Fruit fly (Drosophila melanogaster) whole organism, embryonic: Measurements from ENCODE around the gene AspRS-m.

Source experiments
- Aef1 ChIP-seq: fragments of 200-800 bp; sonication (Bioruptor generic); IDR thresholded peaks from 3 replicates; pipeline ENCODE4 v1.3.6; 2022; ENCODE audit warnings: missing biosample characterization, missing genetic modification characterization
- Atf-2 ChIP-seq: fragments of 200-800 bp; sonication (Bioruptor generic); optimal IDR thresholded peaks from 2 replicates; lab custom pipeline; 2016; ENCODE audit warnings: missing biosample characterization, missing genetic modification characterization
- Blimp-1 ChIP-seq: fragments of 200-800 bp; sonication (Bioruptor generic); optimal IDR thresholded peaks from 3 replicates; lab custom pipeline; 2018; ENCODE audit warnings: missing biosample characterization, missing genetic modification characterization, mild to moderate bottlenecking, moderate library complexity, missing genetic modification reagents
- CG10979 ChIP-seq: fragments of 200-800 bp; sonication (Bioruptor generic); optimal IDR thresholded peaks from 2 replicates; lab custom pipeline; 2018; ENCODE audit warnings: missing biosample characterization, mild to moderate bottlenecking, missing genetic modification characterization, moderate library complexity
- CG11093 ChIP-seq: fragments of 200-800 bp; sonication (Bioruptor generic); IDR thresholded peaks from 3 replicates; pipeline ENCODE4 v1.3.6; 2022; ENCODE audit warnings: missing biosample characterization, missing genetic modification characterization
- CG11696 ChIP-seq: fragments of 200-800 bp; sonication (Bioruptor generic); IDR thresholded peaks from 2 replicates; pipeline ENCODE4 v1.3.6; 2022; ENCODE audit warnings: missing biosample characterization, missing genetic modification characterization
- CG12769 ChIP-seq: fragments of 200-800 bp; sonication (Bioruptor generic); optimal IDR thresholded peaks from 2 replicates; lab custom pipeline; 2019; ENCODE audit warnings: missing biosample characterization, mild to moderate bottlenecking, missing genetic modification characterization, moderate library complexity
- CG1603 ChIP-seq: fragments of 200-800 bp; sonication (Bioruptor generic); optimal IDR thresholded peaks from 2 replicates; lab custom pipeline; 2019; ENCODE audit warnings: missing biosample characterization, mild to moderate bottlenecking, missing genetic modification characterization, moderate library complexity
- CG2199 ChIP-seq: fragments of 200-800 bp; sonication (Bioruptor generic); IDR thresholded peaks from 3 replicates; pipeline ENCODE4 v1.3.6; 2022; ENCODE audit warnings: missing biosample characterization, missing genetic modification characterization
- CG30020 ChIP-seq: fragments of 200-800 bp; optimal IDR thresholded peaks from 2 replicates; lab custom pipeline; 2019; ENCODE audit warnings: missing biosample characterization, mild to moderate bottlenecking, missing genetic modification characterization, moderate library complexity
- CG43689 ChIP-seq: fragments of 200-800 bp; sonication (Bioruptor generic); IDR thresholded peaks from 2 replicates; pipeline ENCODE4 v1.3.6; 2022; ENCODE audit warnings: missing biosample characterization, missing genetic modification characterization
- CG6654 ChIP-seq: fragments of 200-800 bp; sonication (Bioruptor generic); optimal IDR thresholded peaks from 2 replicates; lab custom pipeline; 2017; ENCODE audit warnings: missing biosample characterization, mild to moderate bottlenecking, missing genetic modification characterization
- CG8290 ChIP-seq, 3 experiments: fragments of 200-800 bp; sonication (Bioruptor generic); optimal IDR thresholded peaks; 2 replicates each; lab custom pipeline; 2016 to 2019; ENCODE audit warnings: missing biosample characterization in 3 of 3, missing genetic modification characterization in 3 of 3, mild to moderate bottlenecking in 2 of 3, moderate library complexity in 1 of 3
- CG9876 ChIP-seq: fragments of 200-800 bp; sonication (Bioruptor generic); optimal IDR thresholded peaks from 2 replicates; lab custom pipeline; 2016; ENCODE audit warnings: missing biosample characterization, missing genetic modification characterization
- CHES-1-like ChIP-seq: fragments of 200-800 bp; sonication (Bioruptor generic); optimal IDR thresholded peaks from 2 replicates; lab custom pipeline; 2016; ENCODE audit warnings: missing biosample characterization, missing genetic modification characterization
- CrebB ChIP-seq: fragments of 200-800 bp; sonication (Bioruptor generic); optimal IDR thresholded peaks from 3 replicates; lab custom pipeline; 2018; ENCODE audit warnings: missing biosample characterization, mild to moderate bottlenecking, missing genetic modification characterization
- Dfd ChIP-seq, 2 experiments: fragments of >200 bp; optimal IDR thresholded peaks; 2 replicates each; lab custom pipeline; 2017; ENCODE audit warnings: missing biosample characterization in 2 of 2, missing genetic modification characterization in 2 of 2
- Doc3 ChIP-seq: fragments of 200-800 bp; sonication (Bioruptor generic); IDR thresholded peaks from 3 replicates; pipeline ENCODE4 v1.3.6; 2022; ENCODE audit warnings: missing biosample characterization, missing genetic modification characterization; ENCODE audit not compliant: partially characterized antibody
- ERR ChIP-seq: fragments of 200-800 bp; sonication (Bioruptor generic); optimal IDR thresholded peaks from 2 replicates; lab custom pipeline; 2016; ENCODE audit warnings: missing biosample characterization, missing genetic modification characterization
- Fer3 ChIP-seq: fragments of 200-800 bp; sonication (Bioruptor generic); optimal IDR thresholded peaks from 2 replicates; lab custom pipeline; 2018; ENCODE audit warnings: missing biosample characterization, mild to moderate bottlenecking, missing genetic modification characterization, moderate library complexity
- HLH3B ChIP-seq: fragments of 200-800 bp; sonication (Bioruptor generic); IDR thresholded peaks from 2 replicates; pipeline ENCODE4 v1.3.6; 2022; ENCODE audit warnings: missing biosample characterization, missing genetic modification characterization
- Hand ChIP-seq: fragments of 200-800 bp; sonication (Bioruptor generic); optimal IDR thresholded peaks from 2 replicates; lab custom pipeline; 2017; ENCODE audit warnings: mild to moderate bottlenecking, missing biosample characterization, missing genetic modification reagents, missing genetic modification characterization
- Hr78 ChIP-seq, 2 experiments: fragments of 200-800 bp in 1 of 2; fragments of >200 bp in 1 of 2; sonication (Bioruptor generic) in 1 of 2; optimal IDR thresholded peaks; 2 replicates each; lab custom pipeline; 2017 to 2019; ENCODE audit warnings: missing biosample characterization in 2 of 2, missing genetic modification characterization in 2 of 2, mild to moderate bottlenecking in 1 of 2, moderate library complexity in 1 of 2
- Kr ChIP-seq: fragments of 200-800 bp; sonication (Bioruptor generic); optimal IDR thresholded peaks from 2 replicates; lab custom pipeline; 2017; ENCODE audit warnings: missing biosample characterization, mild to moderate bottlenecking, missing genetic modification characterization
- Rfx ChIP-seq: fragments of 200-800 bp; sonication (Bioruptor generic); IDR thresholded peaks from 2 replicates; pipeline ENCODE4 v1.3.6; 2022; ENCODE audit warnings: missing biosample characterization, missing genetic modification characterization
- Trl ChIP-seq, 3 experiments: fragments of >200 bp in 2 of 3; fragments of 200-800 bp in 1 of 3; sonication (Bioruptor generic) in 1 of 3; optimal IDR thresholded peaks; 2 replicates in 1 of 3; 3 replicates in 2 of 3; lab custom pipeline; 2016 to 2017; ENCODE audit warnings: missing biosample characterization in 1 of 3, missing genetic modification characterization in 1 of 3
- bsh ChIP-seq, 2 experiments: fragments of 200-800 bp; sonication (Bioruptor generic); optimal IDR thresholded peaks; 2 replicates each; lab custom pipeline; 2017 to 2018; ENCODE audit warnings: mild to moderate bottlenecking in 2 of 2, missing biosample characterization in 2 of 2, missing genetic modification characterization in 2 of 2, moderate library complexity in 1 of 2
- btn ChIP-seq: fragments of 200-800 bp; sonication (Bioruptor generic); optimal IDR thresholded peaks from 2 replicates; lab custom pipeline; 2016; ENCODE audit warnings: missing biosample characterization, missing genetic modification characterization
- danr ChIP-seq: fragments of 200-800 bp; sonication (Bioruptor generic); IDR thresholded peaks from 2 replicates; pipeline ENCODE4 v1.3.6; 2022; ENCODE audit warnings: missing biosample characterization, missing genetic modification characterization
- ems ChIP-seq: fragments of 200-800 bp; sonication (Bioruptor generic); optimal IDR thresholded peaks from 3 replicates; lab custom pipeline; 2016; ENCODE audit warnings: missing biosample characterization, missing genetic modification characterization
- fd96Cb ChIP-seq: fragments of 200-800 bp; sonication (Bioruptor generic); optimal IDR thresholded peaks from 2 replicates; lab custom pipeline; 2018; ENCODE audit warnings: missing biosample characterization, mild to moderate bottlenecking, missing genetic modification characterization, moderate library complexity
- gcm2 ChIP-seq: fragments of 200-800 bp; sonication (Bioruptor generic); optimal IDR thresholded peaks from 2 replicates; lab custom pipeline; 2016; ENCODE audit warnings: missing biosample characterization, missing genetic modification characterization
- gro ChIP-seq: fragments of 200-800 bp; sonication (Bioruptor generic); optimal IDR thresholded peaks from 2 replicates; lab custom pipeline; 2016; ENCODE audit warnings: missing biosample characterization, missing genetic modification characterization
- klu ChIP-seq: fragments of 200-800 bp; sonication (Bioruptor generic); IDR thresholded peaks from 2 replicates; pipeline ENCODE4 v1.3.6; 2022; ENCODE audit warnings: missing biosample characterization, missing genetic modification characterization
- p53 ChIP-seq: fragments of 200-800 bp; sonication (Bioruptor generic); optimal IDR thresholded peaks from 2 replicates; lab custom pipeline; 2016; ENCODE audit warnings: missing biosample characterization, missing genetic modification characterization
- pan ChIP-seq, 4 experiments: fragments of >200 bp in 3 of 4; fragments of 200-800 bp in 1 of 4; sonication (Bioruptor generic) in 1 of 4; optimal IDR thresholded peaks in 3 of 4; IDR thresholded peaks in 1 of 4; 2 replicates each; pipeline versions ENCODE4 v1.3.6 to Lab custom; 2017 to 2022; ENCODE audit warnings: missing biosample characterization in 2 of 4, missing genetic modification characterization in 2 of 4, mixed read lengths in 1 of 4
- peb ChIP-seq: fragments of 200-800 bp; sonication (Bioruptor generic); IDR thresholded peaks from 2 replicates; pipeline ENCODE4 v1.3.6; 2022; ENCODE audit warnings: missing biosample characterization, missing genetic modification characterization
- pho ChIP-seq: fragments of 200-800 bp; sonication (Bioruptor generic); optimal IDR thresholded peaks from 2 replicates; lab custom pipeline; 2016; ENCODE audit warnings: missing biosample characterization, missing genetic modification characterization
- pnt ChIP-seq: fragments of 200-800 bp; sonication (Bioruptor generic); optimal IDR thresholded peaks from 3 replicates; lab custom pipeline; 2016; ENCODE audit warnings: missing biosample characterization, missing genetic modification characterization
- ranshi ChIP-seq: fragments of 200-800 bp; sonication (Bioruptor generic); IDR thresholded peaks from 2 replicates; pipeline ENCODE4 v1.3.6; 2022; ENCODE audit warnings: missing biosample characterization, missing genetic modification characterization
- row ChIP-seq: fragments of 200-800 bp; sonication (Bioruptor generic); IDR thresholded peaks from 3 replicates; pipeline ENCODE4 v1.3.6; 2022; ENCODE audit warnings: missing biosample characterization, missing genetic modification characterization
- sens ChIP-seq: fragments of 200-800 bp; sonication (Bioruptor generic); peaks from one replicate; lab custom pipeline; 2016; ENCODE audit warnings: missing biosample characterization, missing genetic modification characterization
- sna ChIP-seq: fragments of 200-800 bp; sonication (Bioruptor generic); IDR thresholded peaks from 2 replicates; pipeline ENCODE4 v1.3.6; 2022; ENCODE audit warnings: missing biosample characterization, missing genetic modification characterization; ENCODE audit not compliant: partially characterized antibody
- trem ChIP-seq: fragments of 200-800 bp; optimal IDR thresholded peaks from 3 replicates; lab custom pipeline; 2019; ENCODE audit warnings: missing biosample characterization, mild to moderate bottlenecking, missing genetic modification characterization, moderate library complexity
- vnd ChIP-seq: fragments of 200-800 bp; sonication (Bioruptor generic); IDR thresholded peaks from 3 replicates; pipeline ENCODE4 v1.3.6; 2022; ENCODE audit warnings: missing biosample characterization, missing genetic modification characterization; ENCODE audit not compliant: partially characterized antibody
- vvl ChIP-seq: fragments of 200-800 bp; sonication (Bioruptor generic); IDR thresholded peaks from 2 replicates; pipeline ENCODE4 v1.3.6; 2022; ENCODE audit warnings: missing biosample characterization, missing genetic modification characterization
- zen2 ChIP-seq: fragments of 200-800 bp; sonication (Bioruptor generic); IDR thresholded peaks from 3 replicates; pipeline ENCODE4 v1.3.6; 2022; ENCODE audit warnings: missing biosample characterization, missing genetic modification characterization; ENCODE audit not compliant: partially characterized antibody

The AspRS-m gene

dm6 chr2L:16815989-16816749 is 10.7 kb upstream of the AspRS-m start, which contains the start of gene mdy (continued):
- TF ChIP-seq sna = no peak; the same call in 1 of the 2 replicates
- peak; percentile 47; the same call in 2 of the 3 replicates for TF ChIP-seq Aef1 (GFP tag; lab: Robert Waterston, UW)
- no peak for TF ChIP-seq CG6654 (GFP tag; lab: Kevin White, UChicago)
- 0 out of 3 replicates have a peak, but pooled peaks have one; percentile 61 for TF ChIP-seq CG2199 (GFP tag; lab: Robert Waterston, UW)
- 0 out of 3 replicates have a peak, but pooled peaks have one; percentile 25 for TF ChIP-seq CG11093 (GFP tag; lab: Robert Waterston, UW)
- TF ChIP-seq Dfd (GFP tag; optimal IDR thresholded peaks at IDR 0.05; lab: Kevin White, UChicago) = no peak
- TF ChIP-seq Rfx (GFP tag; lab: Robert Waterston, UW) = peak; percentile 65
- TF ChIP-seq klu = peak; percentile 45; the same call in 1 of the 2 replicates
- no peak for TF ChIP-seq ERR (GFP tag; lab: Kevin White, UChicago)
- TF ChIP-seq danr (GFP tag; lab: Robert Waterston, UW) = 0 out of 2 replicates have a peak, but pooled peaks have one; percentile 6
- peak; percentile 49 for TF ChIP-seq pnt
- peak; percentile 97 for TF ChIP-seq Kr (GFP tag; lab: Kevin White, UChicago)
- TF ChIP-seq CG30020 (tag; lab: Kevin White, UChicago) = no peak
- TF ChIP-seq Hand (GFP tag; lab: Kevin White, UChicago) = no peak
- peak; percentile 38 for TF ChIP-seq CG10979 (tag; lab: Kevin White, UChicago)
- TF ChIP-seq CHES-1-like (GFP tag; lab: Kevin White, UChicago) = peak; percentile 68
- TF ChIP-seq CG8290 (GFP tag; optimal IDR thresholded peaks at IDR 0.05; lab: Kevin White, UChicago) = peak; percentile 68
- peak in 1 of 2 experiments; percentile 66 for TF ChIP-seq CG8290 (tag; optimal IDR thresholded peaks at IDR 0.05; lab: Kevin White, UChicago)
- no peak for TF ChIP-seq CG43689 (GFP tag; lab: Robert Waterston, UW)
- peak; percentile 18 for TF ChIP-seq Fer3
- TF ChIP-seq gro (GFP tag; lab: Kevin White, UChicago) = peak; percentile 6
- no peak for TF ChIP-seq p53 (GFP tag; lab: Kevin White, UChicago)
- peak; percentile 26 for TF ChIP-seq CG9876
- TF ChIP-seq row (GFP tag; lab: Robert Waterston, UW) = peak; percentile 89
- peak; percentile 23 for TF ChIP-seq trem (tag; lab: Kevin White, UChicago)
- TF ChIP-seq CG12769 = peak; percentile 56
- peak; percentile 44 for TF ChIP-seq HLH3B (GFP tag; lab: Robert Waterston, UW)
- TF ChIP-seq vvl (GFP tag; lab: Robert Waterston, UW) = peak; percentile 75
- TF ChIP-seq CrebB (tag; lab: Kevin White, UChicago) = no peak
- no peak for TF ChIP-seq Hr78 (GFP tag; optimal IDR thresholded peaks at IDR 0.05; lab: Kevin White, UChicago)
- TF ChIP-seq Trl (optimal IDR thresholded peaks at IDR 0.05; lab: Kevin White, UChicago) = peak in 1 of 2 experiments; percentile 2
- peak; percentile 15 for TF ChIP-seq Trl (GFP tag; optimal IDR thresholded peaks at IDR 0.05; lab: Kevin White, UChicago)
- TF ChIP-seq gcm2 (GFP tag; lab: Kevin White, UChicago) = peak; percentile 23
- no peak for TF ChIP-seq Doc3
- peak; percentile 92 for TF ChIP-seq sens (GFP tag; lab: Kevin White, UChicago)
- peak; percentile 74; the same call in 1 of the 2 replicates for TF ChIP-seq ranshi (GFP tag; lab: Robert Waterston, UW)
- TF ChIP-seq pho = peak; percentile 47
- TF ChIP-seq fd96Cb = peak; percentile 12
- TF ChIP-seq zen2 (GFP tag; lab: Robert Waterston, UW) = no peak
- TF ChIP-seq vnd = 0 out of 3 replicates have a peak, but pooled peaks have one; percentile 33
- peak; percentile 41 for TF ChIP-seq Atf-2 (GFP tag; lab: Kevin White, UChicago)
- TF ChIP-seq pan (optimal IDR thresholded peaks at IDR 0.05; lab: Kevin White, UChicago) = no peak
- peak in 1 of 2 experiments; percentile 50 for TF ChIP-seq pan (GFP tag; optimal IDR thresholded peaks at IDR 0.05 in 1 of 2, IDR thresholded peaks at IDR 0.05 in 1 of 2)
- peak; percentile 72 for TF ChIP-seq CG1603 (tag; lab: Kevin White, UChicago)
- TF ChIP-seq bsh (GFP tag; optimal IDR thresholded peaks at IDR 0.05; lab: Kevin White, UChicago) = peak in 1 of 2 experiments; percentile 51
- no peak for TF ChIP-seq peb (GFP tag; lab: Robert Waterston, UW)
- peak; percentile 48 for TF ChIP-seq ems (GFP tag; lab: Kevin White, UChicago)
- TF ChIP-seq CG11696 (GFP tag; lab: Robert Waterston, UW) = no peak
- no peak for TF ChIP-seq btn
- TF ChIP-seq Blimp-1 = no peak
